Worm (Caenorhabditis elegans) whole organism, young adult: ENCODE data around the gene F54D5.15.

Experiments
- B0261.1 ChIP-seq: sonication (generic microtip); optimal IDR thresholded peaks from 2 replicates; lab custom pipeline; 2016; ENCODE audit warnings: mild to moderate bottlenecking, missing genetic modification characterization, moderate library complexity, missing compliant biosample characterization
- B0336.3 ChIP-seq: fragments of 200-800 bp; sonication (Bioruptor generic); IDR thresholded peaks from 2 replicates; pipeline ENCODE4 v1.3.6; 2022; ENCODE audit warnings: missing genetic modification characterization, missing compliant biosample characterization
- C17E4.6 ChIP-seq: fragments of 200-800 bp; sonication (Bioruptor generic); IDR thresholded peaks from 2 replicates; pipeline ENCODE4 v1.3.6; 2022; ENCODE audit warnings: missing genetic modification reagents, missing genetic modification characterization, missing compliant biosample characterization
- F37B4.10 ChIP-seq: fragments of 200-800 bp; sonication (Bioruptor generic); IDR thresholded peaks from 2 replicates; pipeline ENCODE4 v1.3.6; 2022; ENCODE audit warnings: missing genetic modification characterization, missing compliant biosample characterization
- F55B11.4 ChIP-seq: sonication (generic microtip); optimal IDR thresholded peaks from 2 replicates; lab custom pipeline; 2016; ENCODE audit warnings: missing compliant biosample characterization, missing genetic modification characterization, borderline replicate concordance; ENCODE audit not compliant: insufficient read depth
- F57A8.1 ChIP-seq: fragments of 200-800 bp; sonication (Bioruptor generic); optimal IDR thresholded peaks from 2 replicates; lab custom pipeline; 2018; ENCODE audit warnings: mild to moderate bottlenecking, missing genetic modification characterization, moderate library complexity, missing compliant biosample characterization
- F57C9.4 ChIP-seq: sonication (generic microtip); optimal IDR thresholded peaks from 2 replicates; lab custom pipeline; 2017; ENCODE audit warnings: mild to moderate bottlenecking, missing genetic modification characterization, missing compliant biosample characterization
- K12H6.12 ChIP-seq: fragments of 200-800 bp; sonication (Bioruptor generic); optimal IDR thresholded peaks from 2 replicates; lab custom pipeline; 2018; ENCODE audit warnings: mild to moderate bottlenecking, missing genetic modification characterization, missing compliant biosample characterization
- T07F8.4 ChIP-seq: sonication (generic microtip); optimal IDR thresholded peaks from 2 replicates; lab custom pipeline; 2016; ENCODE audit warnings: mild to moderate bottlenecking, missing genetic modification characterization, moderate library complexity, missing compliant biosample characterization
- Y53F4B.3 ChIP-seq: fragments of 200-800 bp; sonication (Bioruptor generic); IDR thresholded peaks from 2 replicates; pipeline ENCODE4 v1.3.6; 2022; ENCODE audit warnings: missing genetic modification reagents, missing genetic modification characterization, missing compliant biosample characterization
- Y67H2A.10 ChIP-seq: fragments of 200-800 bp; sonication (Bioruptor generic); conservative IDR thresholded peaks from 2 replicates; pipeline ENCODE4 v1.3.6; 2022; ENCODE audit warnings: missing genetic modification reagents, missing genetic modification characterization, missing compliant biosample characterization
- Y95B8A.8 ChIP-seq: fragments of 200-800 bp; sonication (Bioruptor generic); IDR thresholded peaks from 2 replicates; pipeline ENCODE4 v1.3.6; 2022; ENCODE audit warnings: missing genetic modification reagents, missing genetic modification characterization, missing compliant biosample characterization
- ama-1 ChIP-seq, 3 experiments: fragments of 150-350 bp in 1 of 3; sonication (generic microtip) in 2 of 3; optimal IDR thresholded peaks; 2 replicates each; lab custom pipeline; 2014 to 2018; ENCODE audit warnings: missing biosample characterization in 2 of 3, missing genetic modification characterization in 2 of 3, missing genetic modification reagents in 2 of 3
- attf-5 ChIP-seq: fragments of 200-800 bp; sonication (Bioruptor generic); optimal IDR thresholded peaks from 2 replicates; lab custom pipeline; 2018; ENCODE audit warnings: mild to moderate bottlenecking, missing genetic modification characterization, missing compliant biosample characterization
- bed-1 ChIP-seq: fragments of 200-800 bp; sonication (Bioruptor generic); IDR thresholded peaks from 2 replicates; pipeline ENCODE4 v1.3.6; 2022; ENCODE audit warnings: missing genetic modification reagents, missing genetic modification characterization, missing compliant biosample characterization
- ccch-3 ChIP-seq: fragments of 200-800 bp; sonication (Bioruptor generic); optimal IDR thresholded peaks from 2 replicates; lab custom pipeline; 2018; ENCODE audit warnings: mild to moderate bottlenecking, missing genetic modification characterization, missing compliant biosample characterization
- ceh-100 ChIP-seq: fragments of 200-800 bp; sonication (Bioruptor generic); IDR thresholded peaks from 2 replicates; pipeline ENCODE4 v1.3.6; 2022; ENCODE audit warnings: missing genetic modification reagents, missing genetic modification characterization, missing compliant biosample characterization
- ceh-27 ChIP-seq: fragments of 200-800 bp; sonication (Bioruptor generic); optimal IDR thresholded peaks from 2 replicates; lab custom pipeline; 2018; ENCODE audit warnings: mild to moderate bottlenecking, missing genetic modification characterization, moderate library complexity, missing compliant biosample characterization
- ceh-40 ChIP-seq: fragments of 200-800 bp; sonication (Bioruptor generic); IDR thresholded peaks from 2 replicates; pipeline ENCODE4 v1.3.6; 2022; ENCODE audit warnings: missing genetic modification characterization, missing compliant biosample characterization
- ceh-58 ChIP-seq: fragments of 200-800 bp; sonication (Bioruptor generic); IDR thresholded peaks from 2 replicates; pipeline ENCODE4 v1.3.6; 2022; ENCODE audit warnings: missing genetic modification characterization, missing compliant biosample characterization
- ceh-79 ChIP-seq: sonication (generic microtip); optimal IDR thresholded peaks from 2 replicates; lab custom pipeline; 2017; ENCODE audit warnings: mild to moderate bottlenecking, missing genetic modification characterization, missing compliant biosample characterization
- ceh-91 ChIP-seq: fragments of 200-800 bp; sonication (Bioruptor generic); IDR thresholded peaks from 2 replicates; pipeline ENCODE4 v1.3.6; 2022; ENCODE audit warnings: missing genetic modification reagents, missing genetic modification characterization, missing compliant biosample characterization
- die-1 ChIP-seq: sonication (generic microtip); optimal IDR thresholded peaks from 2 replicates; lab custom pipeline; 2016; ENCODE audit warnings: missing genotype, mild to moderate bottlenecking, missing genetic modification characterization, missing compliant biosample characterization
- dox-1 ChIP-seq: fragments of 200-800 bp; sonication (Bioruptor generic); IDR thresholded peaks from 2 replicates; pipeline ENCODE4 v1.3.6; 2022; ENCODE audit warnings: missing genetic modification reagents, missing genetic modification characterization, missing compliant biosample characterization
- ekl-4 ChIP-seq: fragments of 200-800 bp; sonication (Bioruptor generic); IDR thresholded peaks from 2 replicates; pipeline ENCODE4 v1.3.6; 2022; ENCODE audit warnings: missing genetic modification reagents, missing genetic modification characterization, missing compliant biosample characterization
- gei-17 ChIP-seq: fragments of 200-800 bp; sonication (Bioruptor generic); optimal IDR thresholded peaks from 2 replicates; lab custom pipeline; 2018; ENCODE audit warnings: mild to moderate bottlenecking, missing genetic modification characterization, missing compliant biosample characterization
- hlh-12 ChIP-seq: sonication (generic microtip); optimal IDR thresholded peaks from 2 replicates; lab custom pipeline; 2016; ENCODE audit warnings: missing genetic modification characterization, missing compliant biosample characterization
- hmg-1.2 ChIP-seq: fragments of 200-800 bp; sonication (Bioruptor generic); IDR thresholded peaks from 2 replicates; pipeline ENCODE4 v1.3.6; 2022; ENCODE audit warnings: missing genetic modification reagents, missing genetic modification characterization, missing compliant biosample characterization
- lag-1 ChIP-seq: fragments of 200-800 bp; sonication (Bioruptor generic); IDR thresholded peaks from 2 replicates; pipeline ENCODE4 v1.3.6; 2022; ENCODE audit warnings: missing genetic modification reagents, missing genetic modification characterization, missing compliant biosample characterization
- lin-40 ChIP-seq: sonication (generic microtip); optimal IDR thresholded peaks from 2 replicates; lab custom pipeline; 2016; ENCODE audit warnings: missing genetic modification characterization, mild to moderate bottlenecking, missing compliant biosample characterization, missing genotype, missing genetic modification reagents
- lin-54 ChIP-seq: fragments of 200-800 bp; sonication (Bioruptor generic); optimal IDR thresholded peaks from 2 replicates; lab custom pipeline; 2018; ENCODE audit warnings: mild to moderate bottlenecking, missing genetic modification characterization, missing compliant biosample characterization
- lsy-27 ChIP-seq: sonication (generic microtip); optimal IDR thresholded peaks from 2 replicates; lab custom pipeline; 2017; ENCODE audit warnings: missing genetic modification characterization, mild to moderate bottlenecking, missing compliant biosample characterization, antibody characterized with exemption, missing genotype, borderline replicate concordance; ENCODE audit not compliant: insufficient read depth
- madf-3 ChIP-seq: fragments of 200-800 bp; sonication (Bioruptor generic); IDR thresholded peaks from 2 replicates; pipeline ENCODE4 v1.3.6; 2022; ENCODE audit warnings: missing genetic modification reagents, missing genetic modification characterization, missing compliant biosample characterization
- madf-6 ChIP-seq: fragments of 200-800 bp; sonication (Bioruptor generic); IDR thresholded peaks from 2 replicates; pipeline ENCODE4 v1.3.6; 2022; ENCODE audit warnings: missing genetic modification reagents, missing genetic modification characterization, missing compliant biosample characterization
- mcd-1 ChIP-seq: fragments of 200-800 bp; sonication (Bioruptor generic); IDR thresholded peaks from 2 replicates; pipeline ENCODE4 v1.3.6; 2022; ENCODE audit warnings: missing genetic modification reagents, missing genetic modification characterization, missing compliant biosample characterization
- pbrm-1 ChIP-seq: fragments of 200-800 bp; sonication (Bioruptor generic); IDR thresholded peaks from 2 replicates; pipeline ENCODE4 v1.3.6; 2022; ENCODE audit warnings: missing genetic modification reagents, missing genetic modification characterization, missing compliant biosample characterization
- rcor-1 ChIP-seq: fragments of 200-800 bp; sonication (Bioruptor generic); IDR thresholded peaks from 2 replicates; pipeline ENCODE4 v1.3.6; 2022; ENCODE audit warnings: missing genetic modification reagents, missing genetic modification characterization, missing compliant biosample characterization
- rec-8 ChIP-seq, 2 experiments: sonication (generic microtip); optimal IDR thresholded peaks; 2 replicates each; lab custom pipeline; 2016; ENCODE audit warnings: mild to moderate bottlenecking in 2 of 2, missing genetic modification characterization in 2 of 2, missing genetic modification reagents in 2 of 2, missing genotype in 2 of 2, missing biosample characterization in 1 of 2, missing compliant biosample characterization in 1 of 2, moderate library complexity in 1 of 2
- repo-1 ChIP-seq: sonication (generic microtip); optimal IDR thresholded peaks from 2 replicates; lab custom pipeline; 2017; ENCODE audit warnings: mild to moderate bottlenecking, missing genetic modification characterization, missing compliant biosample characterization
- rpc-1 ChIP-seq, 2 experiments: fragments of 150-350 bp in 1 of 2; sonication (generic microtip) in 1 of 2; optimal IDR thresholded peaks; 2 replicates each; lab custom pipeline; 2014 to 2018; ENCODE audit warnings: missing biosample characterization in 1 of 2, missing genetic modification characterization in 1 of 2, missing genetic modification reagents in 1 of 2, missing genotype in 1 of 2
- sdz-38 ChIP-seq: sonication (generic microtip); optimal IDR thresholded peaks from 2 replicates; lab custom pipeline; 2016; ENCODE audit warnings: missing genotype, missing genetic modification characterization, missing compliant biosample characterization
- snpc-1.1 ChIP-seq: sonication (generic microtip); optimal IDR thresholded peaks from 2 replicates; lab custom pipeline; 2017; ENCODE audit warnings: missing genetic modification characterization, mild to moderate bottlenecking, missing compliant biosample characterization, antibody characterized with exemption, moderate library complexity, missing genotype, missing genetic modification reagents; ENCODE audit not compliant: insufficient read depth
- snpc-4 ChIP-seq, 5 experiments: fragments of 150-350 bp in 1 of 5; sonication (generic microtip) in 4 of 5; optimal IDR thresholded peaks; 2 replicates each; lab custom pipeline; 2014 to 2018; ENCODE audit warnings: missing genetic modification characterization in 5 of 5, missing biosample characterization in 3 of 5, antibody characterized with exemption in 2 of 5, mild to moderate bottlenecking in 2 of 5, missing compliant biosample characterization in 2 of 5, missing genotype in 2 of 5, moderate library complexity in 2 of 5, missing genetic modification reagents in 1 of 5
- zfh-2 ChIP-seq: fragments of 200-800 bp; sonication (Bioruptor generic); conservative IDR thresholded peaks from 2 replicates; pipeline ENCODE4 v1.3.6; 2022; ENCODE audit warnings: missing genetic modification reagents, missing genetic modification characterization, missing compliant biosample characterization
- zim-3 ChIP-seq: sonication (generic microtip); optimal IDR thresholded peaks from 2 replicates; lab custom pipeline; 2017; ENCODE audit warnings: mild to moderate bottlenecking, missing genetic modification characterization, moderate library complexity, missing compliant biosample characterization
- ztf-3 ChIP-seq: fragments of 200-800 bp; sonication (Bioruptor generic); optimal IDR thresholded peaks from 2 replicates; lab custom pipeline; 2018; ENCODE audit warnings: mild to moderate bottlenecking, missing genetic modification characterization, missing compliant biosample characterization

F54D5.15 gene

DNA sequence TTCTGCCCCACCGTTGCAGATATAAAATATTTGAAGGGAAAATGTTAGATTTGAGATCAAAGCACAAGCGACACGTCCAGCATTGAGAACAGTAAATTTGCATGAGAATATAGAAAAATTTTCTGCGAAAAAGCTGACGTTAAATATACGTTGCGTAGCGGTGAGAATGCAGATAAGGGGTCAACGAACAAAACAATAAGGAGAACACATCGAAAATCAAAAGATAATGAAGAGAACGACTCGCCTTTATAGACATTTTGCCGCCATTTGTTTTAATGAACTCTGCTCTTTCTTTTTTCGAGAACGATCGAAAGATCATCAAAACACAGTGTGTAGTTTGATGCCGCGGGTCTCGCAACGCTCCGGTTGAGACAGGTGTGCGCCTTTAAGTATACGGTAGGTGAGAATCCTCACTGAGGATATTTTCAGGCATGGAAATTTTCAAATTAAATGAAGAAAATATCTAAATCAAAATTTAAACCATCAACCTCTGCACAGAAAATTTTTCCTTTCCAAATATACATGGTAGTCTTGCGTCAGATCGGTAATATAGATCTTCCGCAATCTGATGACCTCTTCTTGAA, 32.2 kb upstream of the F54D5.15 start:
- TF ChIP-seq rpc-1 (optimal IDR thresholded peaks at IDR 0.05; lab: Kevin White, UChicago) (no peak), rpc-1 (tag; optimal IDR thresholded peaks at IDR 0.05; lab: Kevin White, UChicago) (no peak), ccch-3 (GFP tag; lab: Kevin White, UChicago) (no peak), rec-8 (tag; optimal IDR thresholded peaks at IDR 0.05; lab: Kevin White, UChicago) (peak in 1 of 2 experiments; percentile 9), Y95B8A.8 (GFP tag; lab: Robert Waterston, UW) (no peak), ceh-40 (GFP tag; lab: Robert Waterston, UW) (no peak), Y67H2A.10 (no peak), ekl-4 (GFP tag; lab: Robert Waterston, UW) (peak; percentile 76), dox-1 (GFP tag; lab: Robert Waterston, UW) (peak; percentile 70), ztf-3 (GFP tag; lab: Kevin White, UChicago) (no peak), snpc-4 (GFP tag; optimal IDR thresholded peaks at IDR 0.05; lab: Kevin White, UChicago) (no peak), snpc-4 (tag; optimal IDR thresholded peaks at IDR 0.05; lab: Kevin White, UChicago) (peak in 2 of 4 experiments; percentile 24 to 34), repo-1 (tag; lab: Kevin White, UChicago) (peak; percentile 37), lag-1 (GFP tag; lab: Robert Waterston, UW) (no peak), rcor-1 (GFP tag; lab: Robert Waterston, UW) (peak; percentile 33; the same call in 1 of the 2 replicates), F57A8.1 (GFP tag; lab: Kevin White, UChicago) (no peak), ceh-27 (GFP tag; lab: Kevin White, UChicago) (no peak), F57C9.4 (tag; lab: Kevin White, UChicago) (no peak), attf-5 (GFP tag; lab: Kevin White, UChicago) (no peak), gei-17 (GFP tag; lab: Kevin White, UChicago) (no peak), ceh-79 (tag; lab: Kevin White, UChicago) (no peak), K12H6.12 (no peak), sdz-38 (tag; lab: Kevin White, UChicago) (no peak), B0261.1 (no peak), bed-1 (GFP tag; lab: Robert Waterston, UW) (no peak), mcd-1 (GFP tag; lab: Robert Waterston, UW) (peak; percentile 57; the same call in 1 of the 2 replicates), C17E4.6 (GFP tag; lab: Robert Waterston, UW) (no peak), ceh-58 (GFP tag; lab: Robert Waterston, UW) (no peak), Y53F4B.3 (GFP tag; lab: Robert Waterston, UW) (no peak), F55B11.4 (tag; lab: Kevin White, UChicago) (no peak), pbrm-1 (GFP tag; lab: Robert Waterston, UW) (peak; percentile 69; the same call in 1 of the 2 replicates), lsy-27 (tag; lab: Kevin White, UChicago) (no peak), ceh-100 (GFP tag; lab: Robert Waterston, UW) (peak; percentile 52; the same call in 1 of the 2 replicates), zfh-2 (GFP tag; lab: Robert Waterston, UW) (no peak), die-1 (tag; lab: Kevin White, UChicago) (peak; percentile 11), snpc-1.1 (tag; lab: Kevin White, UChicago) (no peak), ama-1 (optimal IDR thresholded peaks at IDR 0.05; lab: Kevin White, UChicago) (no peak), ama-1 (GFP tag; optimal IDR thresholded peaks at IDR 0.05; lab: Kevin White, UChicago) (peak in 1 of 2 experiments; percentile 22), madf-3 (GFP tag; lab: Robert Waterston, UW) (no peak), ceh-91 (peak; percentile 21; the same call in 1 of the 2 replicates), F37B4.10 (GFP tag; lab: Robert Waterston, UW) (no peak), hlh-12 (tag; lab: Kevin White, UChicago) (no peak), madf-6 (peak; percentile 96), T07F8.4 (tag; lab: Kevin White, UChicago) (no peak), lin-54 (GFP tag; lab: Kevin White, UChicago) (peak; percentile 69), B0336.3 (GFP tag; lab: Robert Waterston, UW) (no peak), lin-40 (no peak), hmg-1.2 (GFP tag; lab: Robert Waterston, UW) (no peak; the same call in 1 of the 2 replicates), zim-3 (tag; lab: Kevin White, UChicago) (no peak)
